Fruit fly (Drosophila melanogaster) whole organism, pupa: ENCODE measurements around the gene sqd.

Experiments
- CG10348 ChIP-seq: fragments of 200-800 bp; sonication (Bioruptor generic); IDR thresholded peaks from 2 replicates; pipeline ENCODE4 v1.3.6; 2022; ENCODE audit warnings: missing biosample characterization, missing genetic modification characterization
- CG12605 ChIP-seq: fragments of 200-800 bp; sonication (Bioruptor generic); IDR thresholded peaks from 2 replicates; pipeline ENCODE4 v1.3.6; 2022; ENCODE audit warnings: missing biosample characterization, missing genetic modification characterization
- CG13204 ChIP-seq: fragments of 200-800 bp; sonication (Bioruptor generic); optimal IDR thresholded peaks from 2 replicates; lab custom pipeline; 2018; ENCODE audit warnings: missing biosample characterization, mild to moderate bottlenecking, missing genetic modification characterization, moderate library complexity
- CG14655 ChIP-seq: fragments of 200-800 bp; sonication (Bioruptor generic); optimal IDR thresholded peaks from 3 replicates; lab custom pipeline; 2017; ENCODE audit warnings: mild to moderate bottlenecking, missing biosample characterization, missing genetic modification reagents, missing genetic modification characterization
- CG15710 ChIP-seq: fragments of 200-800 bp; sonication (Bioruptor generic); optimal IDR thresholded peaks from 2 replicates; lab custom pipeline; 2018; ENCODE audit warnings: missing biosample characterization, mild to moderate bottlenecking, missing genetic modification characterization, moderate library complexity
- CG17806 ChIP-seq: fragments of 200-800 bp; sonication (Bioruptor generic); optimal IDR thresholded peaks from 2 replicates; lab custom pipeline; 2018; ENCODE audit warnings: missing biosample characterization, mild to moderate bottlenecking, missing genetic modification characterization, moderate library complexity
- CG32121 ChIP-seq: fragments of 200-800 bp; sonication (Bioruptor generic); IDR thresholded peaks from 2 replicates; pipeline ENCODE4 v1.3.6; 2022; ENCODE audit warnings: missing biosample characterization, missing genetic modification characterization
- CG34367 ChIP-seq: fragments of 200-800 bp; sonication (Bioruptor generic); optimal IDR thresholded peaks from 2 replicates; lab custom pipeline; 2018; ENCODE audit warnings: missing biosample characterization, mild to moderate bottlenecking, missing genetic modification characterization
- CG4496 ChIP-seq: fragments of 200-800 bp; sonication (Bioruptor generic); IDR thresholded peaks from 3 replicates; pipeline ENCODE4 v1.3.6; 2022; ENCODE audit warnings: missing biosample characterization, missing genetic modification characterization
- CG8159 ChIP-seq: fragments of 200-800 bp; sonication (Bioruptor generic); optimal IDR thresholded peaks from 3 replicates; lab custom pipeline; 2018; ENCODE audit warnings: missing biosample characterization, mild to moderate bottlenecking, missing genetic modification characterization, moderate library complexity
- CG8301 ChIP-seq: fragments of 200-800 bp; sonication (Bioruptor generic); optimal IDR thresholded peaks from 2 replicates; lab custom pipeline; 2018; ENCODE audit warnings: missing biosample characterization, mild to moderate bottlenecking, missing genetic modification characterization
- CG9948 ChIP-seq: fragments of 200-800 bp; sonication (Bioruptor generic); optimal IDR thresholded peaks from 2 replicates; lab custom pipeline; 2018; ENCODE audit warnings: missing biosample characterization, mild to moderate bottlenecking, missing genetic modification characterization, moderate library complexity
- D1 ChIP-seq: fragments of 200-800 bp; sonication (Bioruptor generic); optimal IDR thresholded peaks from 2 replicates; lab custom pipeline; 2018; ENCODE audit warnings: missing biosample characterization, mild to moderate bottlenecking, missing genetic modification characterization, moderate library complexity
- EcR ChIP-seq: fragments of 200-800 bp; sonication (Bioruptor generic); optimal IDR thresholded peaks from 3 replicates; lab custom pipeline; 2019; ENCODE audit warnings: missing biosample characterization, missing genetic modification characterization, mild to moderate bottlenecking, moderate library complexity, missing genetic modification reagents
- Ets98B ChIP-seq: fragments of 200-800 bp; sonication (Bioruptor generic); IDR thresholded peaks from 2 replicates; pipeline ENCODE4 v1.3.6; 2022; ENCODE audit warnings: missing biosample characterization, missing genetic modification characterization
- Pif1A ChIP-seq: fragments of 200-800 bp; sonication (Bioruptor generic); optimal IDR thresholded peaks from 3 replicates; lab custom pipeline; 2016; ENCODE audit warnings: missing biosample characterization, missing genetic modification characterization
- Pif1B ChIP-seq: fragments of 200-800 bp; sonication (Bioruptor generic); optimal IDR thresholded peaks from 3 replicates; lab custom pipeline; 2016; ENCODE audit warnings: missing biosample characterization, missing genetic modification characterization
- Snoo ChIP-seq: fragments of 200-800 bp; sonication (Bioruptor generic); optimal IDR thresholded peaks from 3 replicates; lab custom pipeline; 2017; ENCODE audit warnings: missing biosample characterization, mild to moderate bottlenecking, missing genetic modification characterization, inconsistent platforms
- fd96Ca ChIP-seq: fragments of 200-800 bp; sonication (Bioruptor generic); IDR thresholded peaks from 3 replicates; pipeline ENCODE4 v1.3.6; 2022; ENCODE audit warnings: missing biosample characterization, missing genetic modification characterization
- gl ChIP-seq: fragments of 200-800 bp; sonication (Bioruptor generic); optimal IDR thresholded peaks from 2 replicates; lab custom pipeline; 2018; ENCODE audit warnings: missing biosample characterization, mild to moderate bottlenecking, missing genetic modification characterization
- rn ChIP-seq: fragments of 200-800 bp; sonication (Bioruptor generic); IDR thresholded peaks from 2 replicates; pipeline ENCODE4 v1.3.6; 2022; ENCODE audit warnings: missing biosample characterization, missing genetic modification characterization

Gene sqd

DNA sequence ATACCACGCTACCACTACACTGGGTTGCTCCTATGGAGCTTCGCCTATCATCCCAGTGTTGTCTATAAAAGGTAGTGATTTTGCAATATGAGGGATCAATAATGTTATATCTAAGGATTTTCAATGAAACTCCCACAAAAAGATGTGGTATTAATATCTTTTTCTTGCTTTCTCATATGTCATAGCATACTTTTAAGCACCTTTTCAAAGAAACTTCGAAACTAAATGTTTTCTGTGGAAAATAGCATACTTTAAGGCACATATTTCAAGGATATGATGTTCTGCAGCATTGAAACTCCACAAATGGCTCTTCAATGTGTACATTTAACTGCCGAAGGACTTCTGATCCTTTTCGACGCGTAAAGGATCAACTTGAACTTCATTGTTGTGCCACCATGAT lies 26.8 kb upstream of the sqd start:
- TF ChIP-seq CG14655 (GFP tag; lab: Kevin White, UChicago) (no peak), CG34367 (tag; lab: Kevin White, UChicago) (no peak), CG4496 (no peak), CG10348 (no peak), CG9948 (no peak), CG8301 (tag; lab: Kevin White, UChicago) (no peak), EcR (GFP tag; lab: Kevin White, UChicago) (no peak), Pif1B (GFP tag; lab: Kevin White, UChicago) (no peak), D1 (tag; lab: Kevin White, UChicago) (no peak), CG12605 (GFP tag; lab: Robert Waterston, UW) (no peak), CG32121 (GFP tag; lab: Robert Waterston, UW) (no peak)

DNA sequence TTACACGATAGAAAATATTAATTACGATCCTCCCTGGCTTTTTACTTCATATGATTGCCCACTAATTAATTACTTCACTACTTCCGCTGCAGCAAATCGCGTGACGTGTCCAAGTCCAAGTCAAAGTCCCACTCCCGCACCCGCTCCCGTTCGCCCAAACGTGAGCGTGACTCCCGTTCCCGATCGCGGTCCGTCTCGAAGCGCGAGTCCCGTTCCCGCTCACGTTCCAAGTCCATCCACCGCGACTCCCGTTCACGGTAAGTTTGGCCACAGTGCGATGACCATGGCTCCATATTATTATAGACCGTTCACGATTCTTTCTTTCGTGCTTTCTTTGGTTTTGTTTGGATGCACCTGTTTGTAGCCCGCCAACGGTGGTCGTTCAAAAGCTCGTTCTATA lies 19.9 kb upstream of the sqd start:
- TF ChIP-seq Pif1B (GFP tag; lab: Kevin White, UChicago) (no peak), CG14655 (GFP tag; lab: Kevin White, UChicago) (no peak)
- TF ChIP-seq, all 21 proteins: peak for 0

DNA sequence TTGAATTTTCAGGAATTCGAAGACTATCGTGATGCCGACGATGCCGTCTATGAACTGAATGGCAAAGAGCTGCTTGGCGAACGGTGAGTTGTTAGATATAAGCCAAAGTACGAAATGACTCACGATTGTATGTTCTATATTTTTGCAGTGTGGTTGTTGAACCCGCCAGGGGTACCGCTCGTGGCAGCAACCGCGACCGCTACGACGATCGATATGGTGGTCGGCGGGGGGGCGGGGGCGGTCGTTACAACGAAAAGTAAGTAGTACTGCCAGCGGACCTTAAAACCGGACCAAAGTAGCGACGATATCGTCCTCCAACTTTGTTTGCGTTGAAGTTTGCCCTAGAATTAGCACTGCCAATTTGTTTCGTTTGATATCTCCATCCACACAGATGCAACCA lies 16.0 kb upstream of the sqd start:
- TF ChIP-seq Ets98B (GFP tag; lab: Robert Waterston, UW) = no peak

DNA sequence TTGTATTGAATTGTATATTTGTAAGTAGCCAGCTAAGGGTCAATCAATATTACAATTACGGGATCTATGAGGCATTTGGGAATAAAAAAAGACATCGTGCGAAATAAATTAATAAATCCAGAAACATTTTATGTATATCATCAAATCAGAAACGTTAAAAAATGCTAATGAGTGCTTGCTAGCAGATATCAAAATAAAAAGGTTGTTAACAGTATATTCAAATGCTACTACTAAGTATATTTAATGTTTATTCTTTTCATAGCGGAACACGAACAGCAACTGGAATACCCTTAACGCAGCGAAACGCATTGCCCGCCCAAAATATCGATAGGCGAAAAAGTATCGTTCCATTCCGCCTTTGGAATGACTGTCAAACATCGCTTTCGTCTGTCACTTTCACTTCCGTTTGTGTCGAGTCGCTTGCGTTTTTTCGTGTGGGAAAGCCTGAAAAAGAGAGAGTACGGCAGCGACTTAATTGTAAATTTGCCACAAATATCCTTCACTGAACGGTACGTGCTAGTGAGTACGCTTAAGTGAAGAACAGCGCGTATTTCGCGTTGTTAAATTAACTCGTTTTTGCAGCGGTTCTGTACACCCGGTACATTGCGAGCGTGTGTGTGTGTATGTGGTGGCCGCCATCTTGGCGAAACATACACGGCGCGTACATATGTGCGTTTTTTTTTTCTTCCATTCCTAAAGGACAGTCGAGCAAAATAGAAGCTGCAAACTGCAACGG lies 15.0 kb upstream of the sqd start, which contains the start of gene B52:
TSS of gene B52 (plus strand) at position 388 of the 736 bp plus-strand sequence.
- TF ChIP-seq CG4496 (peak; percentile 60; the same call in 1 of the 3 replicates), CG15710 (peak; percentile 18), CG34367 (tag; lab: Kevin White, UChicago) (peak; percentile 31), Pif1B (GFP tag; lab: Kevin White, UChicago) (peak; percentile 54), Ets98B (GFP tag; lab: Robert Waterston, UW) (peak; percentile 43), fd96Ca (GFP tag; lab: Robert Waterston, UW) (peak; percentile 30; the same call in 1 of the 3 replicates), CG9948 (no peak), CG8159 (tag; lab: Kevin White, UChicago) (no peak), D1 (tag; lab: Kevin White, UChicago) (no peak), CG32121 (GFP tag; lab: Robert Waterston, UW) (peak; percentile 30; the same call in 1 of the 2 replicates), EcR (GFP tag; lab: Kevin White, UChicago) (peak; percentile 23), Snoo (peak; percentile 73), CG10348 (no peak), CG12605 (GFP tag; lab: Robert Waterston, UW) (0 out of 2 replicates have a peak, but pooled peaks have one; percentile 33), gl (peak; percentile 48), Pif1A (GFP tag; lab: Kevin White, UChicago) (peak; percentile 44), rn (GFP tag; lab: Robert Waterston, UW) (no peak), CG8301 (tag; lab: Kevin White, UChicago) (peak; percentile 44)

DNA sequence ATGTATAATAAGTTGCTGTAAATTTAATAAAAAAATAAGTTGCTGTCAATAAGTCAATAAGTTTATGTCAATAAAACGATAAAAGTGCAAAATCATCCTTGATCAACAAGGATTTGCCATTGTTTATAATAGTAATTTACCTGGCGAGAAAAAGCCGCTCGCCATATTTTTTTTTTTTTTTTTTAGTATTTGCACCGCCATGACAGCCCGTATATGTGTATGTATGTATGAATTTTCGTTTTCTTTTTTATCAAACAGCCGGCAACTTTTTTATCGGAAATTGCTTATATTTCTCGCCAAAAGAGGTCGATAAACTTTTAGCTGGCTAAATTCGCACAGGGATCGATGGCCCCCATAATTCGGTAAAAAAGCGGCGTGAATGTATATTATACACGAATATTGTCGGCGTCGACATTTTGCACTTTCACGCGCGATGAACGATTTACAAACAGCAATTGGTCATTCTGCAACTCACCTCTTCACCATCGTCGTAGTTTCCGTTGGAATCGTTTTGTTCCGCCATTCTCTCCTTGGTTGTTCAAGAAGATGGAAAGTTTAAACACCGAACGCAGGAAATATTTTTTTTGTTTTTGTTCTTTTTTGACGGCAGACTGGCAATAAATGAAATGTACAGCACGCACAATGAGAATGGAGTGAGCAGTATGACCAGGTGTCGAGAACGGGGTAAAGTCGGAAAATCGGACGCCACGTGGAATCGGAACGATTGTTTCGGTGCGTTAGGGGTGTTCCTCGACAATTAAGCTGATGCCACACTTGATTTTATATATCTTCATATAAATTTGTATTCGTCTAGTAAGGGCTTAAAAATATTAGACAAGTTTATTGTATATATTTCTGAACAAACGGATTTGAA lies 14.0 kb upstream of the sqd start, which contains the start of gene Hrb87F:
TSS of gene Hrb87F (minus strand) at position 667 of the 874 bp plus-strand sequence.
- TF ChIP-seq CG14655 (GFP tag; lab: Kevin White, UChicago) (no peak), fd96Ca (GFP tag; lab: Robert Waterston, UW) (peak; percentile 38; the same call in 1 of the 3 replicates), CG32121 (GFP tag; lab: Robert Waterston, UW) (0 out of 2 replicates have a peak, but pooled peaks have one; percentile 18), CG9948 (no peak), CG12605 (GFP tag; lab: Robert Waterston, UW) (peak; percentile 5; the same call in 1 of the 2 replicates), Pif1B (GFP tag; lab: Kevin White, UChicago) (no peak), rn (GFP tag; lab: Robert Waterston, UW) (no peak), CG4496 (peak; percentile 61), CG10348 (no peak), CG8159 (tag; lab: Kevin White, UChicago) (no peak), CG13204 (GFP tag; lab: Kevin White, UChicago) (no peak), gl (peak; percentile 45), Pif1A (GFP tag; lab: Kevin White, UChicago) (no peak), CG8301 (tag; lab: Kevin White, UChicago) (no peak), Ets98B (GFP tag; lab: Robert Waterston, UW) (no peak), Snoo (no peak), D1 (tag; lab: Kevin White, UChicago) (no peak), CG15710 (peak; percentile 23), EcR (GFP tag; lab: Kevin White, UChicago) (peak; percentile 81), CG17806 (no peak), CG34367 (tag; lab: Kevin White, UChicago) (no peak)

DNA sequence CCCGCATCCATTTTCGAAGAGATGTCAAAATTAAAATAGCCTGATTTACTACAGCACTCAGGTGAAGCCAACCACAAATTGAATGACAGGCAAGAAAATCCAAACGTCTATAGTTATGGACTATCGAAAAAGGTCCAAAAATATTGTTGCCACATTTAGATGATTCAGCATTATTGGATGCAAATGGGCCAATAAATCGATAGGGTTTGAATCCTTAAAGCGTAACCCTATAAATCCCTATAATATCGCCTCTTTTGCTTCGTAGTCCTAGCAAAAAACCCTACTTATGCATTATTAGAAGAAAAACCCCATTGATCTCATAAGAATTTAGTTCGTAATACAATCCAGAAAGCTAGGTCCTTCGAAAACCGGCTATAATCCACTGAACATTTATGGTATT lies 10.2 kb upstream of the sqd start, which contains the start of gene Rbp4:
TSS of gene Rbp4 (minus strand) at position 101 of the 400 bp plus-strand sequence.
- TF ChIP-seq CG32121 (GFP tag; lab: Robert Waterston, UW) (no peak), CG8159 (tag; lab: Kevin White, UChicago) (no peak), D1 (tag; lab: Kevin White, UChicago) (no peak), Pif1B (GFP tag; lab: Kevin White, UChicago) (no peak), CG34367 (tag; lab: Kevin White, UChicago) (no peak), Ets98B (GFP tag; lab: Robert Waterston, UW) (no peak), Pif1A (GFP tag; lab: Kevin White, UChicago) (no peak), CG10348 (no peak), CG8301 (tag; lab: Kevin White, UChicago) (no peak), gl (no peak), CG13204 (GFP tag; lab: Kevin White, UChicago) (no peak), CG4496 (no peak), CG17806 (no peak), rn (GFP tag; lab: Robert Waterston, UW) (no peak), CG12605 (GFP tag; lab: Robert Waterston, UW) (no peak)
